Fruit fly (Drosophila melanogaster) whole organism, embryonic: ENCODE results near the gene CG15643.

Experiments used
- Adf1 ChIP-seq: fragments of 200-800 bp; sonication (Bioruptor generic); IDR thresholded peaks from 2 replicates; pipeline ENCODE4 v1.3.6; 2022; ENCODE audit warnings: missing biosample characterization, missing genetic modification characterization
- B-H2 ChIP-seq: fragments of 200-800 bp; sonication (Bioruptor generic); optimal IDR thresholded peaks from 2 replicates; lab custom pipeline; 2018; ENCODE audit warnings: missing biosample characterization, mild to moderate bottlenecking, missing genetic modification characterization
- BtbVII ChIP-seq: fragments of 200-800 bp; sonication (Bioruptor generic); optimal IDR thresholded peaks from 3 replicates; lab custom pipeline; 2017; ENCODE audit warnings: missing biosample characterization, mild to moderate bottlenecking, missing genetic modification characterization
- CG11560 ChIP-seq: fragments of 200-800 bp; sonication (Bioruptor generic); IDR thresholded peaks from 3 replicates; pipeline ENCODE4 v1.3.6; 2022; ENCODE audit warnings: missing biosample characterization, missing genetic modification characterization
- CG13123 ChIP-seq: fragments of 200-800 bp; sonication (Bioruptor generic); optimal IDR thresholded peaks from 2 replicates; lab custom pipeline; 2016; ENCODE audit warnings: missing biosample characterization, missing genetic modification characterization
- CG13775 ChIP-seq: fragments of 200-800 bp; sonication (Bioruptor generic); optimal IDR thresholded peaks from 3 replicates; lab custom pipeline; 2017; ENCODE audit warnings: missing biosample characterization, mild to moderate bottlenecking, missing genetic modification characterization
- CG14860 ChIP-seq: fragments of 200-800 bp; sonication (Bioruptor generic); IDR thresholded peaks from 3 replicates; pipeline ENCODE4 v1.3.6; 2022; ENCODE audit warnings: missing biosample characterization, missing genetic modification characterization; ENCODE audit not compliant: partially characterized antibody
- CG17328 ChIP-seq: fragments of 200-800 bp; sonication (Bioruptor generic); IDR thresholded peaks from 2 replicates; pipeline ENCODE4 v1.3.6; 2022; ENCODE audit warnings: missing biosample characterization, missing genetic modification characterization
- CG17361 ChIP-seq: fragments of 200-800 bp; sonication (Bioruptor generic); IDR thresholded peaks from 3 replicates; pipeline ENCODE4 v1.3.6; 2022; ENCODE audit warnings: missing biosample characterization, missing genetic modification characterization
- CG17568 ChIP-seq: fragments of 200-800 bp; sonication (Bioruptor generic); optimal IDR thresholded peaks from 2 replicates; lab custom pipeline; 2018; ENCODE audit warnings: missing biosample characterization, mild to moderate bottlenecking, missing genetic modification characterization, moderate library complexity
- CG30431 ChIP-seq: fragments of 200-800 bp; sonication (Bioruptor generic); optimal IDR thresholded peaks from 2 replicates; lab custom pipeline; 2017; ENCODE audit warnings: missing biosample characterization, missing genetic modification characterization
- CG32772 ChIP-seq: fragments of 200-800 bp; sonication (Bioruptor generic); IDR thresholded peaks from 2 replicates; pipeline ENCODE4 v1.3.6; 2022; ENCODE audit warnings: missing biosample characterization, missing genetic modification characterization
- CG3726 ChIP-seq: fragments of 200-800 bp; sonication (Bioruptor generic); IDR thresholded peaks from 3 replicates; pipeline ENCODE4, ENCODE4 v1.3.6; 2022; ENCODE audit warnings: missing biosample characterization, missing genetic modification characterization
- CG4328 ChIP-seq: fragments of 200-800 bp; sonication (Bioruptor generic); optimal IDR thresholded peaks from 3 replicates; lab custom pipeline; 2017; ENCODE audit warnings: missing biosample characterization, missing genetic modification reagents, missing genetic modification characterization
- CG6175 ChIP-seq: fragments of 200-800 bp; sonication (Bioruptor generic); IDR thresholded peaks from 3 replicates; pipeline ENCODE4 v1.3.6; 2022; ENCODE audit warnings: missing biosample characterization, missing genetic modification characterization
- CG6854 ChIP-seq: fragments of 200-800 bp; sonication (Bioruptor generic); optimal IDR thresholded peaks from 3 replicates; lab custom pipeline; 2017; ENCODE audit warnings: missing biosample characterization, mild to moderate bottlenecking, missing genetic modification characterization
- CG7963 ChIP-seq: fragments of 200-800 bp; sonication (Bioruptor generic); IDR thresholded peaks from 3 replicates; pipeline ENCODE4 v1.3.6; 2022; ENCODE audit warnings: missing biosample characterization, missing genetic modification characterization; ENCODE audit not compliant: partially characterized antibody
- CG9727 ChIP-seq: fragments of 200-800 bp; sonication (Bioruptor generic); optimal IDR thresholded peaks from 3 replicates; lab custom pipeline; 2017; ENCODE audit warnings: missing biosample characterization, mild to moderate bottlenecking, missing genetic modification characterization
- CTCF ChIP-seq: fragments of 200-800 bp; sonication (Bioruptor generic); optimal IDR thresholded peaks from 2 replicates; lab custom pipeline; 2017; ENCODE audit warnings: missing biosample characterization, mild to moderate bottlenecking, missing genetic modification characterization, moderate library complexity
- Dad ChIP-seq: fragments of 200-800 bp; sonication (Bioruptor generic); optimal IDR thresholded peaks from 3 replicates; lab custom pipeline; 2016; ENCODE audit warnings: missing biosample characterization, missing genetic modification characterization
- Deaf1 ChIP-seq: fragments of 200-800 bp; optimal IDR thresholded peaks from 3 replicates; lab custom pipeline; 2019; ENCODE audit warnings: missing biosample characterization, mild to moderate bottlenecking, missing genetic modification characterization, moderate library complexity
- Dip3 ChIP-seq: fragments of 200-800 bp; sonication (Bioruptor generic); optimal IDR thresholded peaks from 3 replicates; lab custom pipeline; 2016; ENCODE audit warnings: missing biosample characterization, missing genetic modification characterization
- Fer2 ChIP-seq: fragments of 200-800 bp; sonication (Bioruptor generic); optimal IDR thresholded peaks from 2 replicates; lab custom pipeline; 2018; ENCODE audit warnings: missing biosample characterization, mild to moderate bottlenecking, missing genetic modification characterization, moderate library complexity
- HLH4C ChIP-seq: fragments of 200-800 bp; sonication (Bioruptor generic); IDR thresholded peaks from 3 replicates; pipeline ENCODE4 v1.3.6; 2022; ENCODE audit warnings: missing biosample characterization, missing genetic modification characterization; ENCODE audit not compliant: partially characterized antibody
- HLHmδ ChIP-seq: fragments of 200-800 bp; sonication (Bioruptor generic); optimal IDR thresholded peaks from 2 replicates; lab custom pipeline; 2018; ENCODE audit warnings: missing biosample characterization, mild to moderate bottlenecking, missing genetic modification characterization, moderate library complexity
- Kr ChIP-seq: fragments of 200-800 bp; sonication (Bioruptor generic); optimal IDR thresholded peaks from 2 replicates; lab custom pipeline; 2017; ENCODE audit warnings: missing biosample characterization, mild to moderate bottlenecking, missing genetic modification characterization
- Lpt ChIP-seq: fragments of >200 bp; optimal IDR thresholded peaks from 2 replicates; lab custom pipeline; 2018; ENCODE audit warnings: missing biosample characterization, missing genetic modification characterization
- Mes4 ChIP-seq: fragments of 200-800 bp; sonication (Bioruptor generic); optimal IDR thresholded peaks from 2 replicates; lab custom pipeline; 2016; ENCODE audit warnings: missing biosample characterization, missing genetic modification characterization
- NC2β ChIP-seq: fragments of 200-800 bp; sonication (Bioruptor generic); optimal IDR thresholded peaks from 2 replicates; lab custom pipeline; 2016; ENCODE audit warnings: missing biosample characterization, missing genetic modification characterization
- NfI ChIP-seq: fragments of 200-800 bp; sonication (Bioruptor generic); optimal IDR thresholded peaks from 3 replicates; lab custom pipeline; 2018; ENCODE audit warnings: missing biosample characterization, mild to moderate bottlenecking, missing genetic modification characterization, moderate library complexity
- PHDP ChIP-seq: fragments of 200-800 bp; sonication (Bioruptor generic); optimal IDR thresholded peaks from 3 replicates; lab custom pipeline; 2018; ENCODE audit warnings: missing biosample characterization, mild to moderate bottlenecking, missing genetic modification characterization, moderate library complexity
- Side ChIP-seq: fragments of 200-800 bp; sonication (Bioruptor generic); optimal IDR thresholded peaks from 2 replicates; lab custom pipeline; 2016; ENCODE audit warnings: missing biosample characterization, missing genetic modification characterization
- Sry-δ ChIP-seq: fragments of 200-800 bp; sonication (Bioruptor generic); optimal IDR thresholded peaks from 2 replicates; lab custom pipeline; 2016; ENCODE audit warnings: missing biosample characterization, missing genetic modification characterization
- Xbp1 ChIP-seq: fragments of 200-800 bp; sonication (Bioruptor generic); optimal IDR thresholded peaks from 3 replicates; lab custom pipeline; 2016; ENCODE audit warnings: missing biosample characterization, mild to moderate bottlenecking, missing genetic modification characterization
- al ChIP-seq: fragments of 200-800 bp; sonication (Bioruptor generic); IDR thresholded peaks from 2 replicates; pipeline ENCODE4 v1.3.6; 2022; ENCODE audit warnings: missing biosample characterization, missing genetic modification characterization
- ato ChIP-seq: fragments of 200-800 bp; sonication (Bioruptor generic); IDR thresholded peaks from 2 replicates; pipeline ENCODE4 v1.3.6; 2022; ENCODE audit warnings: missing biosample characterization, missing genetic modification characterization; ENCODE audit not compliant: partially characterized antibody
- da ChIP-seq: fragments of 200-800 bp; sonication (Bioruptor generic); optimal IDR thresholded peaks from 2 replicates; lab custom pipeline; 2016; ENCODE audit warnings: missing biosample characterization, missing genetic modification characterization
- danr ChIP-seq: fragments of 200-800 bp; sonication (Bioruptor generic); IDR thresholded peaks from 2 replicates; pipeline ENCODE4 v1.3.6; 2022; ENCODE audit warnings: missing biosample characterization, missing genetic modification characterization
- esg ChIP-seq: fragments of 200-800 bp; sonication (Bioruptor generic); conservative IDR thresholded peaks from 2 replicates; pipeline ENCODE4 v1.3.6; 2022; ENCODE audit warnings: missing biosample characterization, missing genetic modification characterization
- gem ChIP-seq: fragments of 200-800 bp; sonication (Bioruptor generic); optimal IDR thresholded peaks from 2 replicates; lab custom pipeline; 2019; ENCODE audit warnings: missing biosample characterization, mild to moderate bottlenecking, missing genetic modification characterization, moderate library complexity
- gro ChIP-seq: fragments of 200-800 bp; sonication (Bioruptor generic); optimal IDR thresholded peaks from 2 replicates; lab custom pipeline; 2016; ENCODE audit warnings: missing biosample characterization, missing genetic modification characterization
- nau ChIP-seq: fragments of 200-800 bp; sonication (Bioruptor generic); optimal IDR thresholded peaks from 3 replicates; lab custom pipeline; 2017; ENCODE audit warnings: missing biosample characterization, mild to moderate bottlenecking, missing genetic modification characterization, missing genetic modification reagents
- oc ChIP-seq: fragments of 200-800 bp; sonication (Bioruptor generic); optimal IDR thresholded peaks from 2 replicates; lab custom pipeline; 2018; ENCODE audit warnings: missing biosample characterization, mild to moderate bottlenecking, missing genetic modification characterization, moderate library complexity
- p53 ChIP-seq: fragments of 200-800 bp; sonication (Bioruptor generic); optimal IDR thresholded peaks from 2 replicates; lab custom pipeline; 2016; ENCODE audit warnings: missing biosample characterization, missing genetic modification characterization
- pum ChIP-seq: fragments of 200-800 bp; sonication (Bioruptor generic); optimal IDR thresholded peaks from 2 replicates; lab custom pipeline; 2016; ENCODE audit warnings: missing biosample characterization, missing genetic modification characterization
- ranshi ChIP-seq: fragments of 200-800 bp; sonication (Bioruptor generic); IDR thresholded peaks from 2 replicates; pipeline ENCODE4 v1.3.6; 2022; ENCODE audit warnings: missing biosample characterization, missing genetic modification characterization
- repo ChIP-seq: fragments of 200-800 bp; sonication (Bioruptor generic); optimal IDR thresholded peaks from 2 replicates; lab custom pipeline; 2016; ENCODE audit warnings: missing biosample characterization, missing genetic modification characterization
- row ChIP-seq: fragments of 200-800 bp; sonication (Bioruptor generic); IDR thresholded peaks from 3 replicates; pipeline ENCODE4 v1.3.6; 2022; ENCODE audit warnings: missing biosample characterization, missing genetic modification characterization
- shn ChIP-seq: fragments of 200-800 bp; sonication (Bioruptor generic); optimal IDR thresholded peaks from 3 replicates; lab custom pipeline; 2016; ENCODE audit warnings: missing biosample characterization, missing genetic modification characterization
- sima ChIP-seq: fragments of 200-800 bp; sonication (Bioruptor generic); optimal IDR thresholded peaks from 2 replicates; lab custom pipeline; 2016; ENCODE audit warnings: missing biosample characterization, missing genetic modification characterization

Gene CG15643

DNA sequence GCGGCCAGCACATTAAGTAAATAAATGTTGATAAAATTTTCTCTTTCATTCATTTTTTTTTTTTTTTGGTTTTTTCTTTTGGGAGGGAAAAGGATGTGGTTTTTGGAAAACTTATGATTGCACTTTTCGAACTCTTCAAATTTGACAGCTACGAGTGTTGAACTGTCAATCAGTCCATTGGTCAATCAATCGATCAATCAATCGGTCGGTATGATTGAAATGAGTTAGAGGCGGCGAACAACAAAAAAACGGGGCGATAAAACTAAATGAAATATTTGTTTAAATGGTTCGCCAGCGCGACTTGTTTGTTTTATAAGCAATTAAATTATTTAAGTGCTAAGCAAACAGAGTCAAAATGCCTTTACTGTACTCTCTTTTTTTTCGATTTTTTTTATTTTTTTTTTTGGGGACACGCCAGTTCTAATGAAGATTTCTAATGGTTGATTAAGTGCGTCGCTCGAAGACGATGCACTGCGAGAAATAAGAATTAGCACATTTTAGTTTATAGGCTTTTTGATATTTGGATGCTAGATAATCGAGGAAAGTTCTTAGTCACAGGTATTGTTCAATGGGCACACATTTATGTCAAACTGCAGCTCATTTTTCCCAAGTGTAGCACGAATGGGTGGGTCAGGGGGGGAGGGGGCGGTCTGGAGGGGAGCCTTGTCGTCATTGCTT, 47.1 kb upstream of the CG15643 start (continued):
- TF ChIP-seq gro (GFP tag; lab: Kevin White, UChicago): peak; percentile 13
- no peak; the same call in 1 of the 2 replicates for TF ChIP-seq Adf1 (GFP tag; lab: Robert Waterston, UW)
- TF ChIP-seq HLHmδ (GFP tag; lab: Kevin White, UChicago): no peak
- peak; percentile 78 for TF ChIP-seq CG9727 (GFP tag; lab: Kevin White, UChicago)
- TF ChIP-seq CG17361 (GFP tag; lab: Robert Waterston, UW): peak; percentile 83
- TF ChIP-seq CG17568 (GFP tag; lab: Kevin White, UChicago): peak; percentile 49
- TF ChIP-seq shn (GFP tag; lab: Kevin White, UChicago): peak; percentile 62
- TF ChIP-seq CG6175 (GFP tag; lab: Robert Waterston, UW): 0 out of 3 replicates have a peak, but pooled peaks have one; percentile 8
- TF ChIP-seq Side: peak; percentile 72
- TF ChIP-seq NfI (GFP tag; lab: Kevin White, UChicago): peak; percentile 84
- peak; percentile 88 for TF ChIP-seq Xbp1 (GFP tag; lab: Kevin White, UChicago)
- peak; percentile 86 for TF ChIP-seq CG32772 (GFP tag; lab: Robert Waterston, UW)
- TF ChIP-seq CG3726 (GFP tag; lab: Robert Waterston, UW): peak; percentile 73; the same call in 2 of the 3 replicates
- TF ChIP-seq Fer2 (tag; lab: Kevin White, UChicago): peak; percentile 17
- peak; percentile 21 for TF ChIP-seq CG6854 (GFP tag; lab: Kevin White, UChicago)
- peak; percentile 63 for TF ChIP-seq nau (GFP tag; lab: Kevin White, UChicago)
- peak; percentile 53; the same call in 2 of the 3 replicates for TF ChIP-seq CG11560 (tag; lab: Robert Waterston, UW)
- TF ChIP-seq Dip3: peak; percentile 63
- TF ChIP-seq CG4328 (GFP tag; lab: Kevin White, UChicago): peak; percentile 47
- peak; percentile 65 for TF ChIP-seq CG13123
- peak; percentile 74 for TF ChIP-seq repo (GFP tag; lab: Kevin White, UChicago)
- TF ChIP-seq p53 (GFP tag; lab: Kevin White, UChicago): peak; percentile 14
- no peak for TF ChIP-seq HLH4C (GFP tag; lab: Robert Waterston, UW)
- TF ChIP-seq sima (GFP tag; lab: Kevin White, UChicago): peak; percentile 63
- peak; percentile 53 for TF ChIP-seq Deaf1 (tag; lab: Kevin White, UChicago)
- peak; percentile 78 for TF ChIP-seq oc
- peak; percentile 57 for TF ChIP-seq Dad (GFP tag; lab: Kevin White, UChicago)
- TF ChIP-seq Sry-δ (GFP tag; lab: Kevin White, UChicago): peak; percentile 27
- peak; percentile 74 for TF ChIP-seq BtbVII (GFP tag; lab: Kevin White, UChicago)
- TF ChIP-seq PHDP (tag; lab: Kevin White, UChicago): peak; percentile 69
- peak; percentile 86 for TF ChIP-seq gem (tag; lab: Kevin White, UChicago)
- TF ChIP-seq al (GFP tag; lab: Robert Waterston, UW): 0 out of 2 replicates have a peak, but pooled peaks have one; percentile 44
- no peak for TF ChIP-seq Kr
- TF ChIP-seq CG30431 (GFP tag; lab: Kevin White, UChicago): peak; percentile 79
- no peak for TF ChIP-seq Lpt
- TF ChIP-seq ato (GFP tag; lab: Robert Waterston, UW): no peak
- TF ChIP-seq CG17328 (GFP tag; lab: Robert Waterston, UW): peak; percentile 69
- TF ChIP-seq CG13775 (GFP tag; lab: Kevin White, UChicago): peak; percentile 70
- peak; percentile 71 for TF ChIP-seq esg (GFP tag; lab: Robert Waterston, UW)
- peak; percentile 51 for TF ChIP-seq da
- TF ChIP-seq CG14860 (GFP tag; lab: Robert Waterston, UW): no peak
- peak; percentile 65 for TF ChIP-seq pum
- no peak for TF ChIP-seq CG7963 (GFP tag; lab: Robert Waterston, UW)
- TF ChIP-seq B-H2 (GFP tag; lab: Kevin White, UChicago): peak; percentile 29
- TF ChIP-seq row (GFP tag; lab: Robert Waterston, UW): peak; percentile 86
- peak; percentile 76 for TF ChIP-seq ranshi (GFP tag; lab: Robert Waterston, UW)
- peak; percentile 53 for TF ChIP-seq Mes4 (GFP tag; lab: Kevin White, UChicago)
- TF ChIP-seq CTCF (GFP tag; lab: Kevin White, UChicago): peak; percentile 12
- TF ChIP-seq danr (GFP tag; lab: Robert Waterston, UW): peak; percentile 61
- peak; percentile 33 for TF ChIP-seq NC2β (GFP tag; lab: Kevin White, UChicago)
